ENCODE assay signal across 2 worm cellular contexts in genomic region chrIII:12424066-12424465, ce11.
A peak's percentile ranks its signal among the peaks of the same experiment; 100 is the strongest.
TF ChIP-seq lines count a peak whose summit lies in the region.

No protein-coding gene starts in this region.

TF ChIP-seq in whole organism, L1 larva, 84 proteins besides CTCF, POLR2A, EP300 and RAD21 (continued from another document):
- TF ChIP-seq lin-39 (tag; optimal IDR thresholded peaks at IDR 0.05; lab: Kevin White, UChicago) (no peak), nhr-71 (tag; optimal IDR thresholded peaks at IDR 0.05; lab: Kevin White, UChicago) (peak; percentile 27), unc-30 (tag; optimal IDR thresholded peaks at IDR 0.05; lab: Kevin White, UChicago) (no peak), lin-13 (GFP tag; optimal IDR thresholded peaks at IDR 0.05; lab: Kevin White, UChicago) (no peak), nhr-19 (GFP tag; conservative IDR thresholded peaks at IDR 0.05; lab: Robert Waterston, UW) (no peak), pqm-1 (tag; optimal IDR thresholded peaks at IDR 0.05; lab: Kevin White, UChicago) (no peak), sup-37 (GFP tag; optimal IDR thresholded peaks at IDR 0.05; lab: Kevin White, UChicago) (no peak), ztf-4 (tag; optimal IDR thresholded peaks at IDR 0.05; lab: Kevin White, UChicago) (no peak), sox-4 (tag; optimal IDR thresholded peaks at IDR 0.05; lab: Kevin White, UChicago) (no peak), nhr-84 (tag; optimal IDR thresholded peaks at IDR 0.05; lab: Kevin White, UChicago) (no peak), egl-27 (tag; optimal IDR thresholded peaks at IDR 0.05; lab: Kevin White, UChicago) (no peak), nhr-20 (tag; optimal IDR thresholded peaks at IDR 0.05; lab: Kevin White, UChicago) (peak; percentile 62), snpc-4 (tag; optimal IDR thresholded peaks at IDR 0.05; lab: Kevin White, UChicago) (no peak), hpl-2 (GFP tag; optimal IDR thresholded peaks at IDR 0.05; lab: Kevin White, UChicago) (no peak), xbp-1 (tag; optimal IDR thresholded peaks at IDR 0.05; lab: Kevin White, UChicago) (no peak), mab-9 (GFP tag; IDR thresholded peaks at IDR 0.05; lab: Robert Waterston, UW) (no peak), unc-130 (tag; optimal IDR thresholded peaks at IDR 0.05; lab: Kevin White, UChicago) (no peak), unc-62 (GFP tag; optimal IDR thresholded peaks at IDR 0.05; lab: Kevin White, UChicago) (no peak), unc-86 (tag; optimal IDR thresholded peaks at IDR 0.05; lab: Kevin White, UChicago) (no peak), mep-1 (tag; optimal IDR thresholded peaks at IDR 0.05; lab: Kevin White, UChicago) (peak; percentile 66), dpl-1 (GFP tag; optimal IDR thresholded peaks at IDR 0.05; lab: Kevin White, UChicago) (peak in 2 of 3 experiments; percentile 29 to 31), skn-1 (tag; optimal IDR thresholded peaks at IDR 0.05; lab: Kevin White, UChicago) (peak; percentile 39), fos-1 (tag; optimal IDR thresholded peaks at IDR 0.05; lab: Kevin White, UChicago) (no peak), C16A3.4 (tag; optimal IDR thresholded peaks at IDR 0.05; lab: Kevin White, UChicago) (no peak), ama-1 (optimal IDR thresholded peaks at IDR 0.05; lab: Kevin White, UChicago) (no peak), lir-3 (tag; optimal IDR thresholded peaks at IDR 0.05; lab: Kevin White, UChicago; ENCODE audit: poor library complexity) (no peak), lin-35 (GFP tag; optimal IDR thresholded peaks at IDR 0.05; lab: Kevin White, UChicago) (peak in 1 of 2 experiments; percentile 61), lin-14 (GFP tag; optimal IDR thresholded peaks at IDR 0.05; lab: Kevin White, UChicago) (peak; percentile 78), jun-1 (tag; optimal IDR thresholded peaks at IDR 0.05; lab: Kevin White, UChicago) (peak; percentile 11), elt-3 (tag; optimal IDR thresholded peaks at IDR 0.05; lab: Kevin White, UChicago) (peak in 1 of 6 experiments; percentile 12), hlh-17 (GFP tag; optimal IDR thresholded peaks at IDR 0.05; lab: Kevin White, UChicago; ENCODE audit: borderline replicate concordance) (no peak), pag-3 (tag; optimal IDR thresholded peaks at IDR 0.05; lab: Kevin White, UChicago; ENCODE audit: borderline replicate concordance, insufficient read depth) (no peak), tbx-2 (tag; optimal IDR thresholded peaks at IDR 0.05; lab: Kevin White, UChicago) (no peak), pax-3 (tag; optimal IDR thresholded peaks at IDR 0.05; lab: Kevin White, UChicago) (no peak), irx-1 (tag; optimal IDR thresholded peaks at IDR 0.05; lab: Kevin White, UChicago) (no peak), ets-5 (GFP tag; IDR thresholded peaks at IDR 0.05; lab: Robert Waterston, UW) (no peak), ceh-90 (tag; optimal IDR thresholded peaks at IDR 0.05; lab: Kevin White, UChicago) (no peak), ztf-11 (tag; optimal IDR thresholded peaks at IDR 0.05; lab: Kevin White, UChicago) (no peak), unc-98 (GFP tag; IDR thresholded peaks at IDR 0.05; lab: Robert Waterston, UW) (no peak), elt-2 (tag; optimal IDR thresholded peaks at IDR 0.05; lab: Kevin White, UChicago) (no peak), nhr-12 (tag; optimal IDR thresholded peaks at IDR 0.05; lab: Kevin White, UChicago) (no peak), aha-1 (tag; optimal IDR thresholded peaks at IDR 0.05; lab: Kevin White, UChicago) (no peak), nhr-90 (tag; optimal IDR thresholded peaks at IDR 0.05; lab: Kevin White, UChicago; ENCODE audit: poor library complexity) (no peak), sptf-1 (tag; optimal IDR thresholded peaks at IDR 0.05; lab: Kevin White, UChicago) (no peak), swsn-7 (tag; optimal IDR thresholded peaks at IDR 0.05; lab: Kevin White, UChicago) (no peak), ces-1 (GFP tag; optimal IDR thresholded peaks at IDR 0.05; lab: Kevin White, UChicago) (no peak), nhr-85 (tag; lab: Kevin White, UChicago) (no peak), isw-1 (GFP tag; IDR thresholded peaks at IDR 0.05; lab: Robert Waterston, UW) (no peak), blmp-1 (tag; optimal IDR thresholded peaks at IDR 0.05; lab: Kevin White, UChicago) (peak; percentile 78)

TF ChIP-seq in whole organism, L3 larva, 47 proteins besides CTCF, POLR2A, EP300 and RAD21 (continued from another document):
- TF ChIP-seq ceh-16 (tag; optimal IDR thresholded peaks at IDR 0.05; lab: Kevin White, UChicago), result no peak
- no peak for TF ChIP-seq fkh-10 (GFP tag; optimal IDR thresholded peaks at IDR 0.05; lab: Kevin White, UChicago)
- TF ChIP-seq pqm-1 (tag; optimal IDR thresholded peaks at IDR 0.05; lab: Kevin White, UChicago), result no peak
- no peak for TF ChIP-seq fkh-2 (tag; optimal IDR thresholded peaks at IDR 0.05; lab: Kevin White, UChicago)
- TF ChIP-seq lin-39 (tag; optimal IDR thresholded peaks at IDR 0.05; lab: Kevin White, UChicago), result no peak
- TF ChIP-seq mml-1 (tag; optimal IDR thresholded peaks at IDR 0.05; lab: Kevin White, UChicago), result no peak
- TF ChIP-seq elt-1 (tag; optimal IDR thresholded peaks at IDR 0.05; lab: Kevin White, UChicago), result no peak
- peak; percentile 15 for TF ChIP-seq nfya-1 (tag; optimal IDR thresholded peaks at IDR 0.05; lab: Kevin White, UChicago; ENCODE audit: insufficient read depth)
- TF ChIP-seq ama-1 (optimal IDR thresholded peaks at IDR 0.05; lab: Kevin White, UChicago), result no peak
- TF ChIP-seq nhr-25 (tag; optimal IDR thresholded peaks at IDR 0.05; lab: Kevin White, UChicago), result peak; percentile 52
- no peak for TF ChIP-seq skn-1 (tag; optimal IDR thresholded peaks at IDR 0.05; lab: Kevin White, UChicago)
- TF ChIP-seq egl-27 (tag; optimal IDR thresholded peaks at IDR 0.05; lab: Kevin White, UChicago), result no peak
- TF ChIP-seq unc-62 (GFP tag; optimal IDR thresholded peaks at IDR 0.05; lab: Kevin White, UChicago), result no peak
- TF ChIP-seq aly-2 (tag; optimal IDR thresholded peaks at IDR 0.05; lab: Kevin White, UChicago), result no peak
- TF ChIP-seq nhr-67 (tag; optimal IDR thresholded peaks at IDR 0.05; lab: Kevin White, UChicago), result no peak
- peak; percentile 30 for TF ChIP-seq elt-2 (tag; optimal IDR thresholded peaks at IDR 0.05; lab: Kevin White, UChicago)
- TF ChIP-seq ceh-9 (tag; optimal IDR thresholded peaks at IDR 0.05; lab: Kevin White, UChicago), result no peak
- no peak for TF ChIP-seq zag-1 (tag; optimal IDR thresholded peaks at IDR 0.05; lab: Kevin White, UChicago)
- no peak for TF ChIP-seq eor-1 (tag; optimal IDR thresholded peaks at IDR 0.05; lab: Kevin White, UChicago)
- no peak for TF ChIP-seq egl-5 (tag; optimal IDR thresholded peaks at IDR 0.05; lab: Kevin White, UChicago)
- TF ChIP-seq ceh-28 (tag; optimal IDR thresholded peaks at IDR 0.05; lab: Kevin White, UChicago), result no peak
- no peak for TF ChIP-seq nhr-43 (tag; optimal IDR thresholded peaks at IDR 0.05; lab: Kevin White, UChicago; ENCODE audit: poor library complexity, severe bottlenecking)
